Fruit fly (Drosophila melanogaster): Measurements from ENCODE around the gene Taf10b.

Gene Taf10b

DNA sequence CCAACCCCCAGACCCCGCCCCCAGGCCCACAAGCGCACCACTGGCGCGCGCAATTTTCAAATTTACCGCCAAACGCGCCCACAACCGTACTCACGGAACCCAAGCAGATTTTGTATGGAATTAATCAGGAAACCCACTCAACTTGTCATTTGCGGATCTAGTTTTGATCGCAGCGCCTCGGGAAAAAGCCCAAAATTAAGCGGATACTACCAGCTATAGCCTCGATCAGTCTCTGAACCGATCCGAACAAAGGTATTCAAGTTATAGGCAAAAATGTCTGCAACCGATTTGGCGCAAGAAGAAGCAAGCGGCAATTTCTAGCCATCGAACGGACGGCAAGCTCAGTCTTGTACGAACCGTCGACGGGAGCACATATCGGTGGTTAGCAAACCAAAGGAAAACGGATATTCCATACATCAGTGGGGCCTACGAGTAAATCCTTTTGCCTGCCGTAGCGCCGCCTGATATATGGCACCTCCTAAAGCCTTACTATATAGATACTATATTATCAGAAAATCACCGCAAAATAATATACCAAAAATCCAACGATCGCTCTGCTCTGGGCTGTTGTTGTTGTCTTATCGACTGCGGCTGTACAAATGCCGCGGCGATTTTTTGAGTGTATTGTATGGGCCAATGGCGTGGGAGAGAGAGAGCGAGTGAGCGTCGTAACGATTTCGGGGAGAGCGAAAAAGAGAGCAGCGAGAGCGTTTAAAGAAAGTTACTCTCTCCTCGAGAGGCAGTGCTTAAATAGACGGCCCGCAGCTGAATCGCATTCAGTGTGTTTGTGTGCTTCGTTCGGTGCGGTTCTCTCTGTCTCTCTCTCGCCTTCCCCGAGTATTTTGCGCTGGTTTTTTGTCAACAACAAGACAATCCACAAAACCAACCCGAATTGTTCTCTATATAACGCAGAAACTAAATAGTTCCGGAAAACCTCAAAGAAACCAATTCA, 14.9 kb downstream of the Taf10b start, which contains the start of gene Pgk (continued):
- TF ChIP-seq Hand (GFP tag; optimal IDR thresholded peaks at IDR 0.05) (peak; percentile 75), NfI (GFP tag; optimal IDR thresholded peaks at IDR 0.05) (peak; percentile 3), kah (GFP tag; optimal IDR thresholded peaks at IDR 0.05) (peak; percentile 39), Bgb (GFP tag; IDR thresholded peaks at IDR 0.05; ENCODE audit: partially characterized antibody) (no peak), Scr (GFP tag; IDR thresholded peaks at IDR 0.05; ENCODE audit: partially characterized antibody) (no peak), Dip3 (GFP tag; optimal IDR thresholded peaks at IDR 0.05) (peak; percentile 33), CG4707 (GFP tag; optimal IDR thresholded peaks at IDR 0.05) (no peak), CG9215 (GFP tag; IDR thresholded peaks at IDR 0.05) (no peak), CG17612 (GFP tag; IDR thresholded peaks at IDR 0.05) (no peak), twi (tag; optimal IDR thresholded peaks at IDR 0.05) (no peak), row (GFP tag; IDR thresholded peaks at IDR 0.05) (no peak), CG9727 (GFP tag; optimal IDR thresholded peaks at IDR 0.05) (peak; percentile 49), ERR (GFP tag; optimal IDR thresholded peaks at IDR 0.05) (peak; percentile 67), fd3F (GFP tag; optimal IDR thresholded peaks at IDR 0.05) (no peak), CG33213 (GFP tag; optimal IDR thresholded peaks at IDR 0.05) (peak; percentile 29), pzg (GFP tag; optimal IDR thresholded peaks at IDR 0.05) (peak; percentile 32), fru (optimal IDR thresholded peaks at IDR 0.05) (no peak), CG17568 (GFP tag; optimal IDR thresholded peaks at IDR 0.05) (peak; percentile 80), CG10274 (GFP tag; optimal IDR thresholded peaks at IDR 0.05) (no peak), oc (tag; optimal IDR thresholded peaks at IDR 0.05) (peak; percentile 75), Hr39 (optimal IDR thresholded peaks at IDR 0.05) (no peak), ttk (GFP tag; IDR thresholded peaks at IDR 0.05) (no peak), zfh1 (GFP tag; IDR thresholded peaks at IDR 0.05) (no peak), Pdp1 (GFP tag; optimal IDR thresholded peaks at IDR 0.05) (peak in 1 of 2 experiments; percentile 65), unpg (GFP tag; optimal IDR thresholded peaks at IDR 0.05) (peak; percentile 51), dpn (GFP tag; optimal IDR thresholded peaks at IDR 0.05) (peak in 1 of 2 experiments; percentile 56), B-H2 (GFP tag; optimal IDR thresholded peaks at IDR 0.05) (peak; percentile 18), CG17802 (tag; optimal IDR thresholded peaks at IDR 0.05) (no peak), btn (GFP tag; optimal IDR thresholded peaks at IDR 0.05) (no peak), Ets97D (GFP tag; optimal IDR thresholded peaks at IDR 0.05) (peak; percentile 32), sens-2 (GFP tag; IDR thresholded peaks at IDR 0.05) (no peak), Max (GFP tag; optimal IDR thresholded peaks at IDR 0.05) (no peak), CG5180 (GFP tag; optimal IDR thresholded peaks at IDR 0.05) (peak; percentile 69), bbx (GFP tag; IDR thresholded peaks at IDR 0.05; ENCODE audit: partially characterized antibody) (no peak), CG32532 (GFP tag; IDR thresholded peaks at IDR 0.05) (no peak), Ptx1 (GFP tag; IDR thresholded peaks at IDR 0.05) (no peak), CG17359 (tag; optimal IDR thresholded peaks at IDR 0.05) (peak; percentile 33), tgo (GFP tag; IDR thresholded peaks at IDR 0.05) (no peak), CG3065 (GFP tag; optimal IDR thresholded peaks at IDR 0.05) (no peak), CG11398 (GFP tag; optimal IDR thresholded peaks at IDR 0.05) (peak; percentile 40), tin (GFP tag; optimal IDR thresholded peaks at IDR 0.05) (no peak), kni (GFP tag; optimal IDR thresholded peaks at IDR 0.05) (no peak), CG12659 (GFP tag; optimal IDR thresholded peaks at IDR 0.05) (peak; percentile 20), emc (GFP tag; optimal IDR thresholded peaks at IDR 0.05) (no peak), CG16863 (GFP tag; optimal IDR thresholded peaks at IDR 0.05) (peak; percentile 29), CG12104 (GFP tag; optimal IDR thresholded peaks at IDR 0.05) (no peak), sim (GFP tag; IDR thresholded peaks at IDR 0.05) (no peak), Sox102F (GFP tag; optimal IDR thresholded peaks at IDR 0.05) (peak; percentile 49), sens (GFP tag) (peak; percentile 94)

Measured in whole organism, embryonic.